Worm (Caenorhabditis elegans) whole organism, L3 larva: ENCODE results near the gene T10G3.4.
A peak's percentile ranks its signal among the peaks of the same experiment; 100 is the strongest.

Source experiments
- R02D3.7 ChIP-seq: fragments of 150-350 bp; optimal IDR thresholded peaks from 2 replicates; lab custom pipeline; 2014; ENCODE audit warnings: missing biosample characterization, missing genetic modification characterization
- ZK546.5 ChIP-seq: sonication (generic microtip); optimal IDR thresholded peaks from 2 replicates; lab custom pipeline; 2017; ENCODE audit warnings: missing biosample characterization, missing genetic modification characterization
- aly-2 ChIP-seq: fragments of 150-350 bp; optimal IDR thresholded peaks from 2 replicates; lab custom pipeline; 2014; ENCODE audit warnings: missing biosample characterization, missing genetic modification characterization
- ceh-28 ChIP-seq: fragments of 150-350 bp; optimal IDR thresholded peaks from 2 replicates; lab custom pipeline; 2014; ENCODE audit warnings: missing biosample characterization, missing genetic modification reagents, missing genetic modification characterization
- ceh-82 ChIP-seq: fragments of 150-350 bp; optimal IDR thresholded peaks from 2 replicates; lab custom pipeline; 2014; ENCODE audit warnings: missing biosample characterization, missing genetic modification characterization
- ceh-9 ChIP-seq: sonication (generic microtip); optimal IDR thresholded peaks from 2 replicates; lab custom pipeline; 2018; ENCODE audit warnings: missing biosample characterization, missing genetic modification characterization
- daf-12 ChIP-seq: fragments of 150-350 bp; optimal IDR thresholded peaks from 2 replicates; lab custom pipeline; 2014; ENCODE audit warnings: missing biosample characterization, missing genetic modification reagents, missing genetic modification characterization
- egl-27 ChIP-seq: sonication (generic microtip); optimal IDR thresholded peaks from 4 replicates; lab custom pipeline; 2017; ENCODE audit warnings: missing biosample characterization, missing genetic modification reagents, missing genetic modification characterization
- egl-5 ChIP-seq: fragments of 150-350 bp; optimal IDR thresholded peaks from 2 replicates; lab custom pipeline; 2017; ENCODE audit warnings: missing biosample characterization, missing genetic modification reagents, missing genetic modification characterization, inconsistent platforms
- elt-1 ChIP-seq: fragments of 150-350 bp; optimal IDR thresholded peaks from 2 replicates; lab custom pipeline; 2014; ENCODE audit warnings: missing biosample characterization, missing genetic modification characterization
- elt-2 ChIP-seq: sonication (generic microtip); optimal IDR thresholded peaks from 2 replicates; lab custom pipeline; 2016; ENCODE audit warnings: missing genetic modification reagents, mild to moderate bottlenecking, missing genetic modification characterization, missing compliant biosample characterization
- elt-3 ChIP-seq, 3 experiments: fragments of 150-350 bp in 1 of 3; sonication (generic microtip) in 2 of 3; optimal IDR thresholded peaks; 2 replicates in 2 of 3; 4 replicates in 1 of 3; lab custom pipeline; 2014 to 2017; ENCODE audit warnings: missing biosample characterization in 3 of 3, missing genetic modification characterization in 3 of 3
- fkh-10 ChIP-seq: sonication (generic microtip); optimal IDR thresholded peaks from 2 replicates; lab custom pipeline; 2017; ENCODE audit warnings: missing biosample characterization, missing genetic modification reagents, missing genetic modification characterization
- fkh-2 ChIP-seq: fragments of 150-350 bp; optimal IDR thresholded peaks from 2 replicates; lab custom pipeline; 2014; ENCODE audit warnings: missing biosample characterization, missing genetic modification reagents, missing genetic modification characterization
- fos-1 ChIP-seq: fragments of 150-350 bp; optimal IDR thresholded peaks from 2 replicates; lab custom pipeline; 2014; ENCODE audit warnings: missing biosample characterization, missing genetic modification characterization
- hmg-11 ChIP-seq: sonication (generic microtip); optimal IDR thresholded peaks from 2 replicates; lab custom pipeline; 2016; ENCODE audit warnings: missing genetic modification characterization, missing compliant biosample characterization
- jun-1 ChIP-seq: fragments of 150-350 bp; optimal IDR thresholded peaks from 2 replicates; lab custom pipeline; 2014; ENCODE audit warnings: missing biosample characterization, missing genetic modification reagents, missing genetic modification characterization
- lin-15B ChIP-seq: fragments of 150-350 bp; optimal IDR thresholded peaks from 2 replicates; lab custom pipeline; 2014; ENCODE audit warnings: missing biosample characterization, missing genetic modification characterization
- lsy-12 ChIP-seq: sonication (generic microtip); optimal IDR thresholded peaks from 2 replicates; lab custom pipeline; 2016; ENCODE audit warnings: mild to moderate bottlenecking, missing genetic modification characterization, missing compliant biosample characterization
- mdl-1 ChIP-seq: fragments of 150-350 bp; optimal IDR thresholded peaks from 2 replicates; lab custom pipeline; 2014; ENCODE audit warnings: missing biosample characterization, missing genetic modification characterization
- mml-1 ChIP-seq: fragments of 150-350 bp; sonication (generic microtip); optimal IDR thresholded peaks from 3 replicates; lab custom pipeline; 2014; ENCODE audit warnings: missing biosample characterization, missing genetic modification characterization
- nfya-1 ChIP-seq: sonication (generic microtip); optimal IDR thresholded peaks from 2 replicates; lab custom pipeline; 2017; ENCODE audit warnings: missing genetic modification characterization, mild to moderate bottlenecking, missing compliant biosample characterization, antibody characterized with exemption, moderate library complexity; ENCODE audit not compliant: insufficient read depth
- nhr-12 ChIP-seq: fragments of 150-350 bp; optimal IDR thresholded peaks from 2 replicates; lab custom pipeline; 2014; ENCODE audit warnings: missing biosample characterization, missing genetic modification characterization
- nhr-23 ChIP-seq: fragments of 150-350 bp; optimal IDR thresholded peaks from 2 replicates; lab custom pipeline; 2014; ENCODE audit warnings: missing biosample characterization, missing genetic modification reagents, missing genetic modification characterization
- nhr-237 ChIP-seq: fragments of 150-350 bp; optimal IDR thresholded peaks from 2 replicates; lab custom pipeline; 2014; ENCODE audit warnings: missing biosample characterization, missing genetic modification characterization
- nhr-25 ChIP-seq: sonication (generic microtip); optimal IDR thresholded peaks from 2 replicates; lab custom pipeline; 2017; ENCODE audit warnings: missing biosample characterization, missing genetic modification characterization
- nhr-28 ChIP-seq: fragments of 150-350 bp; optimal IDR thresholded peaks from 2 replicates; lab custom pipeline; 2014; ENCODE audit warnings: missing biosample characterization, missing genetic modification characterization
- nhr-43 ChIP-seq: sonication (generic microtip); optimal IDR thresholded peaks from 2 replicates; lab custom pipeline; 2016; ENCODE audit warnings: mild to moderate bottlenecking, missing genetic modification characterization, missing compliant biosample characterization; ENCODE audit not compliant: poor library complexity, severe bottlenecking
- nhr-67 ChIP-seq: fragments of 150-350 bp; optimal IDR thresholded peaks from 2 replicates; lab custom pipeline; 2014; ENCODE audit warnings: missing biosample characterization, missing genetic modification characterization
- nhr-76 ChIP-seq: fragments of 150-350 bp; sonication (generic microtip); optimal IDR thresholded peaks from 5 replicates; lab custom pipeline; 2014; ENCODE audit warnings: missing biosample characterization, missing genetic modification characterization
- nhr-77 ChIP-seq: fragments of 150-350 bp; optimal IDR thresholded peaks from 2 replicates; lab custom pipeline; 2014; ENCODE audit warnings: missing biosample characterization, missing genetic modification characterization
- pha-4 ChIP-seq: fragments of 150-350 bp; optimal IDR thresholded peaks from 2 replicates; lab custom pipeline; 2014; ENCODE audit warnings: missing biosample characterization, missing genetic modification reagents, missing genetic modification characterization
- pqm-1 ChIP-seq: fragments of 150-350 bp; optimal IDR thresholded peaks from 2 replicates; lab custom pipeline; 2017; ENCODE audit warnings: missing biosample characterization, missing genetic modification characterization, inconsistent platforms
- sea-2 ChIP-seq: fragments of 150-350 bp; sonication (generic microtip); optimal IDR thresholded peaks from 4 replicates; lab custom pipeline; 2014; ENCODE audit warnings: missing biosample characterization, missing genetic modification reagents, missing genetic modification characterization
- skn-1 ChIP-seq: fragments of 150-350 bp; optimal IDR thresholded peaks from 2 replicates; lab custom pipeline; 2014; ENCODE audit warnings: missing biosample characterization, missing genetic modification characterization
- snpc-4 ChIP-seq: fragments of 150-350 bp; optimal IDR thresholded peaks from 2 replicates; lab custom pipeline; 2014; ENCODE audit warnings: missing biosample characterization, missing genetic modification characterization
- unc-39 ChIP-seq: sonication (generic microtip); optimal IDR thresholded peaks from 4 replicates; lab custom pipeline; 2017; ENCODE audit warnings: missing biosample characterization, missing genetic modification characterization
- unc-62 ChIP-seq: fragments of 150-350 bp; sonication (generic microtip); optimal IDR thresholded peaks from 4 replicates; lab custom pipeline; 2014; ENCODE audit warnings: missing biosample characterization, missing genetic modification reagents, missing genetic modification characterization
- zag-1 ChIP-seq: fragments of 150-350 bp; optimal IDR thresholded peaks from 2 replicates; lab custom pipeline; 2014; ENCODE audit warnings: missing biosample characterization, missing genetic modification characterization
- ztf-11 ChIP-seq: fragments of 150-350 bp; optimal IDR thresholded peaks from 2 replicates; lab custom pipeline; 2014; ENCODE audit warnings: missing biosample characterization, missing genetic modification characterization
- ztf-4 ChIP-seq: fragments of 150-350 bp; optimal IDR thresholded peaks from 2 replicates; lab custom pipeline; 2014; ENCODE audit warnings: missing biosample characterization, missing genetic modification characterization

The T10G3.4 gene

ce11 chrV:13479766-13480165 is 4.5 kb downstream of the T10G3.4 start, which contains the start of gene T10G3.2:
Gene T10G3.2 (minus strand): TSS chrV:13479866.
- no peak for TF ChIP-seq lsy-12 (tag; lab: Kevin White, UChicago)

- no peak for TF ChIP-seq fkh-2 (tag; lab: Kevin White, UChicago)
Observed at ce11 chrV:13476350-13476749, 7.9 kb downstream of the T10G3.4 start, which contains the start of gene T10G3.8. Gene T10G3.8 (minus strand): TSS chrV:13476450.

- TF ChIP-seq daf-12 (tag; lab: Kevin White, UChicago) = no peak
- TF ChIP-seq unc-62 (GFP tag; lab: Kevin White, UChicago) = no peak
- no peak for TF ChIP-seq nhr-43 (tag; lab: Kevin White, UChicago)
- TF ChIP-seq nhr-12 (tag; lab: Kevin White, UChicago) = no peak
- no peak for TF ChIP-seq egl-27 (tag; lab: Kevin White, UChicago)
- TF ChIP-seq egl-5 = no peak
- TF ChIP-seq R02D3.7 (tag; lab: Kevin White, UChicago) = no peak
- no peak for TF ChIP-seq ZK546.5
- TF ChIP-seq nhr-237 (tag; lab: Kevin White, UChicago) = no peak
- no peak for TF ChIP-seq ceh-9
- no peak for TF ChIP-seq nhr-23
- no peak for TF ChIP-seq mml-1 (tag; lab: Kevin White, UChicago)
- no peak for TF ChIP-seq ztf-11 (tag; lab: Kevin White, UChicago)
- no peak for TF ChIP-seq elt-1 (tag; lab: Kevin White, UChicago)
- no peak for TF ChIP-seq unc-39 (tag; lab: Kevin White, UChicago)
- TF ChIP-seq ceh-82 = no peak
Observed at ce11 chrV:13473467-13473866, 10.8 kb downstream of the T10G3.4 start, which contains the start of gene T10G3.1. Gene T10G3.1 (minus strand): TSS chrV:13473679.

ce11 chrV:13472062-13472461 is 12.2 kb downstream of the T10G3.4 start:
- TF ChIP-seq nhr-76 (tag; lab: Kevin White, UChicago) (no peak), ceh-28 (tag; lab: Kevin White, UChicago) (no peak), aly-2 (tag; lab: Kevin White, UChicago) (no peak), elt-2 (no peak), nfya-1 (tag; lab: Kevin White, UChicago) (peak; percentile 8)

ce11 chrV:13468190-13468765 is 16.0 kb downstream of the T10G3.4 start, which contains the start of the genes F25H9.6 and F25H9.7:
Gene F25H9.6 (minus strand): TSS chrV:13468361.
Gene F25H9.7 (plus strand): TSS chrV:13468376.
- TF ChIP-seq nhr-237 (tag; lab: Kevin White, UChicago) (no peak), nhr-25 (tag; lab: Kevin White, UChicago) (peak; percentile 48), mml-1 (tag; lab: Kevin White, UChicago) (no peak), unc-39 (tag; lab: Kevin White, UChicago) (no peak), daf-12 (tag; lab: Kevin White, UChicago) (no peak), elt-1 (tag; lab: Kevin White, UChicago) (no peak), nhr-43 (tag; lab: Kevin White, UChicago) (peak; percentile 95), snpc-4 (tag; lab: Kevin White, UChicago) (peak; percentile 72), nhr-76 (tag; lab: Kevin White, UChicago) (no peak), fkh-2 (tag; lab: Kevin White, UChicago) (no peak), skn-1 (peak; percentile 48), ztf-11 (tag; lab: Kevin White, UChicago) (no peak), hmg-11 (tag; lab: Kevin White, UChicago) (peak; percentile 83), nhr-28 (tag; lab: Kevin White, UChicago) (no peak), elt-2 (peak; percentile 47), pha-4 (no peak), nhr-12 (tag; lab: Kevin White, UChicago) (no peak), ztf-4 (tag; lab: Kevin White, UChicago) (no peak), fkh-10 (no peak), aly-2 (tag; lab: Kevin White, UChicago) (no peak), fos-1 (tag; lab: Kevin White, UChicago) (no peak), nfya-1 (tag; lab: Kevin White, UChicago) (peak; percentile 77), ceh-28 (tag; lab: Kevin White, UChicago) (peak; percentile 9), zag-1 (no peak), egl-27 (tag; lab: Kevin White, UChicago) (peak; percentile 18), ceh-82 (no peak), elt-3 (tag; optimal IDR thresholded peaks at IDR 0.05; lab: Kevin White, UChicago) (no peak), lsy-12 (tag; lab: Kevin White, UChicago) (peak; percentile 87), ceh-9 (no peak), nhr-23 (peak; percentile 56), unc-62 (GFP tag; lab: Kevin White, UChicago) (no peak), mdl-1 (tag; lab: Kevin White, UChicago) (peak; percentile 78), nhr-67 (tag; lab: Kevin White, UChicago) (no peak), pqm-1 (tag; lab: Kevin White, UChicago) (peak; percentile 60), jun-1 (tag; lab: Kevin White, UChicago) (peak; percentile 54), nhr-77 (peak; percentile 27), sea-2 (GFP tag; lab: Kevin White, UChicago) (no peak), lin-15B (tag; lab: Kevin White, UChicago) (peak; percentile 76)
